Worm (Caenorhabditis elegans) whole organism, early embryonic: ENCODE results near the gene nhr-133.

ENCODE experiments used
- F13C5.2 ChIP-seq: sonication (generic microtip); optimal IDR thresholded peaks from 2 replicates; lab custom pipeline; 2017; ENCODE audit warnings: mild to moderate bottlenecking, missing genetic modification characterization, inconsistent platforms, missing compliant biosample characterization
- tra-4 ChIP-seq: sonication (generic microtip); optimal IDR thresholded peaks from 2 replicates; lab custom pipeline; 2017; ENCODE audit warnings: missing genetic modification characterization, missing compliant biosample characterization

DNA sequence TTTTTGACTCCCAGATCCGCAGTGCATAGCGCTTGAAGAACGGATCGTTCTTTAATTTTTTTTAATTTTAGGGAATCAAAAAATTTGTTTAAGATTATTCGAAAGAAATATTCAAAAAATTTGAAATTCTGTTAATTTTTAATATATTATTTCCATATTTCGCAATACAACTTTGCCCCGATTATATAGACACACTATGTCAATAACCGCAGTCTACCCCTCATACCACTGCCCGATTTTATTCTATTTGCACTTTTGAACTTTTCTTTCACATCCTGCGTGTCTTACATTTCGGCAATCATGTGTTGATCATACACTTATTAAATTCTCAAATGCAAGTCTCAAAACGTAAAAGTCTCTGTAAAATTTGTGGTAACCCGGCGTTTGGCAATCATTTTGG, 6.9 kb upstream of the nhr-133 start, which contains the start of gene nhr-56:
- TF ChIP-seq tra-4 = no peak
- TF ChIP-seq F13C5.2 (tag; lab: Kevin White, UChicago) = no peak
